Fruit fly (Drosophila melanogaster): ENCODE measurements around the gene Sgs8.

Sgs8 gene

dm6 chr3L:11483135-11483534, 26.1 kb downstream of the Sgs8 start (continued):
- TF ChIP-seq gce (GFP tag; IDR thresholded peaks at IDR 0.05) (0 out of 3 replicates have a peak, but pooled peaks have one; percentile 10), CG14667 (GFP tag; IDR thresholded peaks at IDR 0.05) (peak; percentile 24; the same call in 1 of the 2 replicates), CG12299 (tag; optimal IDR thresholded peaks at IDR 0.05) (no peak), HHEX (GFP tag; optimal IDR thresholded peaks at IDR 0.05) (no peak), Ets65A (GFP tag) (peak; percentile 95), HLH4C (GFP tag; IDR thresholded peaks at IDR 0.05; ENCODE audit: partially characterized antibody) (peak; percentile 44; the same call in 1 of the 3 replicates), tin (GFP tag; optimal IDR thresholded peaks at IDR 0.05) (peak; percentile 35), Pdp1 (GFP tag; optimal IDR thresholded peaks at IDR 0.05) (peak; percentile 7 to 40), knrl (GFP tag; IDR thresholded peaks at IDR 0.05; ENCODE audit: partially characterized antibody) (no peak), Dll (GFP tag; IDR thresholded peaks at IDR 0.05; ENCODE audit: partially characterized antibody) (no peak), klu (GFP tag; IDR thresholded peaks at IDR 0.05) (no peak), sima (GFP tag; optimal IDR thresholded peaks at IDR 0.05) (no peak), Meics (GFP tag; optimal IDR thresholded peaks at IDR 0.05) (peak; percentile 40), CG9797 (GFP tag; optimal IDR thresholded peaks at IDR 0.05) (no peak), rib (GFP tag; IDR thresholded peaks at IDR 0.05) (no peak), amos (GFP tag; IDR thresholded peaks at IDR 0.05; ENCODE audit: partially characterized antibody) (no peak), corto (GFP tag; optimal IDR thresholded peaks at IDR 0.05) (no peak), br (optimal IDR thresholded peaks at IDR 0.05) (no peak), bbx (GFP tag; IDR thresholded peaks at IDR 0.05; ENCODE audit: partially characterized antibody) (no peak), pnt (GFP tag; optimal IDR thresholded peaks at IDR 0.05) (peak; percentile 37), zf30C (GFP tag; optimal IDR thresholded peaks at IDR 0.05) (no peak), dmrt11E (tag; optimal IDR thresholded peaks at IDR 0.05) (peak; percentile 41), CG6813 (GFP tag; optimal IDR thresholded peaks at IDR 0.05) (peak; percentile 45), shn (GFP tag; optimal IDR thresholded peaks at IDR 0.05) (peak; percentile 7), CG4617 (GFP tag; optimal IDR thresholded peaks at IDR 0.05; ENCODE audit: borderline replicate concordance) (peak; percentile 2), CG8478 (optimal IDR thresholded peaks at IDR 0.05) (no peak), H15 (GFP tag; IDR thresholded peaks at IDR 0.05) (no peak), psq (GFP tag; optimal IDR thresholded peaks at IDR 0.05) (no peak), CG8765 (GFP tag; IDR thresholded peaks at IDR 0.05) (no peak), CG17568 (GFP tag; optimal IDR thresholded peaks at IDR 0.05) (no peak), Stat92E (GFP tag; optimal IDR thresholded peaks at IDR 0.05) (no peak), oc (tag; optimal IDR thresholded peaks at IDR 0.05) (no peak), crp (GFP tag; optimal IDR thresholded peaks at IDR 0.05) (no peak), gcm (GFP tag; optimal IDR thresholded peaks at IDR 0.05) (no peak), lbe (GFP tag; optimal IDR thresholded peaks at IDR 0.05) (no peak), zen (tag; optimal IDR thresholded peaks at IDR 0.05) (peak; percentile 25), Side (GFP tag; optimal IDR thresholded peaks at IDR 0.05) (peak; percentile 33), jigr1 (GFP tag; IDR thresholded peaks at IDR 0.05) (0 out of 3 replicates have a peak, but pooled peaks have one; percentile 22), CG12219 (GFP tag; optimal IDR thresholded peaks at IDR 0.05) (no peak), CG1832 (GFP tag; optimal IDR thresholded peaks at IDR 0.05) (no peak), disco-r (GFP tag; optimal IDR thresholded peaks at IDR 0.05) (no peak), Hr3 (GFP tag; optimal IDR thresholded peaks at IDR 0.05) (peak; percentile 19), Doc3 (GFP tag; IDR thresholded peaks at IDR 0.05; ENCODE audit: partially characterized antibody) (no peak), Neu2 (GFP tag; optimal IDR thresholded peaks at IDR 0.05; ENCODE audit: borderline replicate concordance) (no peak), CG14860 (GFP tag; IDR thresholded peaks at IDR 0.05; ENCODE audit: partially characterized antibody) (no peak; the same call in 2 of the 3 replicates), CG10147 (GFP tag; optimal IDR thresholded peaks at IDR 0.05) (no peak), CG17361 (GFP tag; IDR thresholded peaks at IDR 0.05) (peak; percentile 61), lola (GFP tag; optimal IDR thresholded peaks at IDR 0.05) (peak in 1 of 3 experiments; percentile 29), wdn (GFP tag; IDR thresholded peaks at IDR 0.05) (no peak), CG4820 (GFP tag; optimal IDR thresholded peaks at IDR 0.05) (peak; percentile 45)
